Worm (Caenorhabditis elegans) whole organism, L2 larva: ENCODE measurements around the gene ttr-47.

Experiments used
- alr-1 ChIP-seq: fragments of 150-350 bp; optimal IDR thresholded peaks from 2 replicates; lab custom pipeline; 2014; ENCODE audit warnings: missing biosample characterization, missing genetic modification characterization
- nhr-237 ChIP-seq: fragments of 150-350 bp; optimal IDR thresholded peaks from 2 replicates; lab custom pipeline; 2014; ENCODE audit warnings: missing biosample characterization, missing genetic modification characterization
- snpc-4 ChIP-seq: fragments of 150-350 bp; optimal IDR thresholded peaks from 2 replicates; lab custom pipeline; 2014; ENCODE audit warnings: missing biosample characterization, missing genetic modification characterization
- ztf-11 ChIP-seq: sonication (generic microtip); optimal IDR thresholded peaks from 2 replicates; lab custom pipeline; 2017; ENCODE audit warnings: missing biosample characterization, missing genetic modification characterization

ce11 chrV:8938445-8938844 lies 15.6 kb downstream of the ttr-47 start:
- TF ChIP-seq ztf-11 = no peak
- no peak for TF ChIP-seq snpc-4 (tag; lab: Kevin White, UChicago)
- TF ChIP-seq alr-1 (tag; lab: Kevin White, UChicago) = no peak
- TF ChIP-seq nhr-237 (tag; lab: Kevin White, UChicago) = no peak
